Fruit fly (Drosophila melanogaster) S2 (cell line): ENCODE data around the gene CG43645.

Experiments used
- CG8478 ChIP-seq: fragments of >200 bp; optimal IDR thresholded peaks from 2 replicates; lab custom pipeline; 2018
- CTCF ChIP-seq, 2 experiments: fragments of >200 bp; optimal IDR thresholded peaks; 2 replicates each; lab custom pipeline; 2018

Gene CG43645

dm6 chr2L:17485457-17485856, at the start of gene CG43645, which contains the start of gene CG43221:
Gene CG43645 (plus strand): TSS chr2L:17485757.
Gene CG43221 (plus strand): TSS chr2L:17485757.
- TF ChIP-seq CG8478 (lab: Kevin White, UChicago) (no peak), CTCF (optimal IDR thresholded peaks at IDR 0.05; lab: Kevin White, UChicago) (no peak)

dm6 chr2L:17436500-17436899, 49.1 kb upstream of the CG43645 start, which contains the start of gene CG33928:
Gene CG33928 (minus strand): TSS chr2L:17436600.
- TF ChIP-seq CG8478 (lab: Kevin White, UChicago) (no peak), CTCF (optimal IDR thresholded peaks at IDR 0.05; lab: Kevin White, UChicago) (no peak)

dm6 chr2L:17437594-17437993, 48.0 kb upstream of the CG43645 start:
- TF ChIP-seq CTCF (optimal IDR thresholded peaks at IDR 0.05; lab: Kevin White, UChicago) (no peak), CG8478 (lab: Kevin White, UChicago) (no peak)

- TF ChIP-seq CG8478 (lab: Kevin White, UChicago) = no peak
These were observed 38.5 kb upstream of the CG43645 start for dm6 chr2L:17447071-17447470.

dm6 chr2L:17448435-17448834, 37.1 kb upstream of the CG43645 start:
- TF ChIP-seq CTCF (optimal IDR thresholded peaks at IDR 0.05; lab: Kevin White, UChicago) (no peak), CG8478 (lab: Kevin White, UChicago) (no peak)

dm6 chr2L:17449608-17450504, 35.7 kb upstream of the CG43645 start, which contains the start of gene dl:
Gene dl (minus strand): TSS chr2L:17450364.
- TF ChIP-seq CG8478 (lab: Kevin White, UChicago) = no peak

dm6 chr2L:17450505-17451415, 34.8 kb upstream of the CG43645 start:
- TF ChIP-seq CTCF (optimal IDR thresholded peaks at IDR 0.05; lab: Kevin White, UChicago) (no peak), CG8478 (lab: Kevin White, UChicago) (no peak)

- TF ChIP-seq CG8478 (lab: Kevin White, UChicago) (no peak), CTCF (optimal IDR thresholded peaks at IDR 0.05; lab: Kevin White, UChicago) (no peak)
These were observed 33.5 kb upstream of the CG43645 start for dm6 chr2L:17452084-17452483.

dm6 chr2L:17452624-17453023, 32.9 kb upstream of the CG43645 start, which contains the start of gene CG5050:
Gene CG5050 (plus strand): TSS chr2L:17452924.
- TF ChIP-seq CTCF (optimal IDR thresholded peaks at IDR 0.05; lab: Kevin White, UChicago) (no peak), CG8478 (lab: Kevin White, UChicago) (no peak)

dm6 chr2L:17455823-17456222, 29.7 kb upstream of the CG43645 start, which contains the start of gene SPH93:
Gene SPH93 (minus strand): TSS chr2L:17455923.
- TF ChIP-seq CG8478 (lab: Kevin White, UChicago) (no peak), CTCF (optimal IDR thresholded peaks at IDR 0.05; lab: Kevin White, UChicago) (no peak)

- no peak for TF ChIP-seq CTCF (optimal IDR thresholded peaks at IDR 0.05; lab: Kevin White, UChicago)
- TF ChIP-seq CG8478 (lab: Kevin White, UChicago) = no peak
These were observed 27.6 kb upstream of the CG43645 start, which contains the start of gene CG18563 for dm6 chr2L:17457944-17458343. Gene CG18563 (minus strand): TSS chr2L:17458044.

- TF ChIP-seq CTCF (optimal IDR thresholded peaks at IDR 0.05; lab: Kevin White, UChicago) (peak; percentile 48 to 54), CG8478 (lab: Kevin White, UChicago) (no peak)
These were observed 19.5 kb upstream of the CG43645 start for dm6 chr2L:17465915-17466677.

dm6 chr2L:17466950-17467349, 18.6 kb upstream of the CG43645 start:
- TF ChIP-seq CG8478 (lab: Kevin White, UChicago) = no peak
- TF ChIP-seq CTCF (optimal IDR thresholded peaks at IDR 0.05; lab: Kevin White, UChicago) = no peak

dm6 chr2L:17470630-17471029, 14.9 kb upstream of the CG43645 start:
- TF ChIP-seq CTCF (optimal IDR thresholded peaks at IDR 0.05; lab: Kevin White, UChicago) (no peak), CG8478 (lab: Kevin White, UChicago) (no peak)
